Worm (Caenorhabditis elegans) whole organism, mixed stage, embryonic: ENCODE measurements around the gene str-77.

Experiments used
- bed-3 ChIP-seq: fragments of 200-800 bp; sonication (Bioruptor generic); optimal IDR thresholded peaks from 3 replicates; lab custom pipeline; 2018; ENCODE audit warnings: mild to moderate bottlenecking, missing genetic modification characterization, moderate library complexity, missing compliant biosample characterization
- elt-3 ChIP-seq: fragments of 150-350 bp; optimal IDR thresholded peaks from 2 replicates; lab custom pipeline; 2014; ENCODE audit warnings: missing biosample characterization, missing genetic modification characterization
- ham-2 ChIP-seq: fragments of 200-800 bp; sonication (Bioruptor generic); optimal IDR thresholded peaks from 2 replicates; lab custom pipeline; 2018; ENCODE audit warnings: mild to moderate bottlenecking, missing genetic modification characterization, missing compliant biosample characterization
- mls-2 ChIP-seq: sonication (generic microtip); optimal IDR thresholded peaks from 2 replicates; lab custom pipeline; 2016; ENCODE audit warnings: mild to moderate bottlenecking, missing genetic modification characterization, moderate library complexity, missing compliant biosample characterization
- nhr-12 ChIP-seq: fragments of 150-350 bp; optimal IDR thresholded peaks from 2 replicates; lab custom pipeline; 2014; ENCODE audit warnings: missing biosample characterization, missing genetic modification characterization
- nhr-28 ChIP-seq: fragments of 150-350 bp; optimal IDR thresholded peaks from 2 replicates; lab custom pipeline; 2014; ENCODE audit warnings: missing biosample characterization, missing genetic modification characterization
- snpc-4 ChIP-seq: fragments of 150-350 bp; optimal IDR thresholded peaks from 2 replicates; lab custom pipeline; 2014; ENCODE audit warnings: missing biosample characterization, missing genetic modification characterization
- tbx-8 ChIP-seq: fragments of 200-800 bp; sonication (Bioruptor generic); optimal IDR thresholded peaks from 2 replicates; lab custom pipeline; 2018; ENCODE audit warnings: mild to moderate bottlenecking, missing genetic modification characterization, moderate library complexity, missing compliant biosample characterization
- unc-62 ChIP-seq: fragments of 150-350 bp; optimal IDR thresholded peaks from 2 replicates; lab custom pipeline; 2014; ENCODE audit warnings: missing biosample characterization, missing genetic modification reagents, missing genetic modification characterization

- TF ChIP-seq bed-3 (GFP tag; lab: Kevin White, UChicago) (no peak), nhr-28 (tag; lab: Kevin White, UChicago) (no peak), elt-3 (tag; lab: Kevin White, UChicago) (no peak), ham-2 (no peak), mls-2 (tag; lab: Kevin White, UChicago) (no peak), tbx-8 (no peak), snpc-4 (tag; lab: Kevin White, UChicago) (no peak), unc-62 (GFP tag; lab: Kevin White, UChicago) (no peak), nhr-12 (no peak)
These were observed 48.5 kb downstream of the str-77 start, which contains the start of gene srh-284 for ce11 chrV:17767249-17767648.
